Worm (Caenorhabditis elegans) whole organism, mixed stage, embryonic: ENCODE measurements around the gene mbl-1.

Experiments used
- blmp-1 ChIP-seq: fragments of 150-350 bp; optimal IDR thresholded peaks from 2 replicates; lab custom pipeline; 2014; ENCODE audit warnings: missing biosample characterization, missing genetic modification characterization
- ceh-43 ChIP-seq: fragments of 200-800 bp; sonication (Bioruptor generic); optimal IDR thresholded peaks from 2 replicates; lab custom pipeline; 2018; ENCODE audit warnings: mild to moderate bottlenecking, missing genetic modification characterization, moderate library complexity, missing compliant biosample characterization
- drap-1 ChIP-seq: fragments of 200-800 bp; sonication (Bioruptor generic); optimal IDR thresholded peaks from 3 replicates; lab custom pipeline; 2018; ENCODE audit warnings: mild to moderate bottlenecking, missing genetic modification characterization, missing compliant biosample characterization
- elt-1 ChIP-seq: sonication (generic microtip); optimal IDR thresholded peaks from 2 replicates; lab custom pipeline; 2017; ENCODE audit warnings: missing genetic modification characterization, mild to moderate bottlenecking, missing compliant biosample characterization, antibody characterized with exemption, moderate library complexity, borderline replicate concordance; ENCODE audit not compliant: insufficient read depth
- lin-13 ChIP-seq: fragments of 150-350 bp; optimal IDR thresholded peaks from 2 replicates; lab custom pipeline; 2014; ENCODE audit warnings: missing biosample characterization, missing genetic modification characterization
- lsy-2 ChIP-seq: fragments of 150-350 bp; optimal IDR thresholded peaks from 2 replicates; lab custom pipeline; 2014; ENCODE audit warnings: missing biosample characterization, missing genetic modification characterization
- nhr-12 ChIP-seq: fragments of 150-350 bp; optimal IDR thresholded peaks from 2 replicates; lab custom pipeline; 2014; ENCODE audit warnings: missing biosample characterization, missing genetic modification characterization
- nhr-2 ChIP-seq: fragments of 150-350 bp; optimal IDR thresholded peaks from 2 replicates; lab custom pipeline; 2014; ENCODE audit warnings: missing biosample characterization, missing genetic modification characterization
- nhr-28 ChIP-seq: fragments of 150-350 bp; optimal IDR thresholded peaks from 2 replicates; lab custom pipeline; 2014; ENCODE audit warnings: missing biosample characterization, missing genetic modification characterization
- nhr-76 ChIP-seq: sonication (generic microtip); optimal IDR thresholded peaks from 2 replicates; lab custom pipeline; 2017; ENCODE audit warnings: missing biosample characterization, missing genetic modification characterization
- snpc-4 ChIP-seq: fragments of 150-350 bp; optimal IDR thresholded peaks from 2 replicates; lab custom pipeline; 2014; ENCODE audit warnings: missing biosample characterization, missing genetic modification characterization
- unc-39 ChIP-seq: fragments of 150-350 bp; optimal IDR thresholded peaks from 2 replicates; lab custom pipeline; 2014; ENCODE audit warnings: missing biosample characterization, missing genetic modification characterization
- unc-62 ChIP-seq: fragments of 150-350 bp; optimal IDR thresholded peaks from 2 replicates; lab custom pipeline; 2014; ENCODE audit warnings: missing biosample characterization, missing genetic modification reagents, missing genetic modification characterization
- ztf-11 ChIP-seq: fragments of 150-350 bp; optimal IDR thresholded peaks from 2 replicates; lab custom pipeline; 2014; ENCODE audit warnings: missing biosample characterization, missing genetic modification characterization

DNA sequence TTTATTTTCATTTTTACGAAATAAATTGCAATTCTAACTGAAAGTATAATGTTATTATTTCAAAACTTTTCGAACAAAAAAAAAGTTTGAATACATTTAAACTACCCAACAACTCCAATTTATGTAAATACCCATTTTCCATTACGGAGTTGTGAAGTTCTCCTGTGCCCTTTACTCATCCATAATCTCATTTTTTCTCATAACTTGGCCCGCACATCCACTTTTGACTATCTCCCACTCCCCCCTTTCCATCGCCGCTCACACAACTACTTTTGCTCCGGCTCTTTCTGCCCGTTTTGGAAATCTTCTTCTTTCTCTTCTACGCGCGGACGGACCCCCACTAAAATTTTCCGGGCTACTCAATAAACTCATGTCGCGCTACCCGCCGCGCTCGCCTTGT is 15.8 kb upstream of the mbl-1 start:
- TF ChIP-seq blmp-1 (tag; lab: Kevin White, UChicago) = no peak
- TF ChIP-seq nhr-28 (tag; lab: Kevin White, UChicago) = no peak
- TF ChIP-seq elt-1 (tag; lab: Kevin White, UChicago) = no peak
- TF ChIP-seq ceh-43 (GFP tag; lab: Kevin White, UChicago) = no peak
- no peak for TF ChIP-seq unc-62
- no peak for TF ChIP-seq snpc-4 (tag; lab: Kevin White, UChicago)
- no peak for TF ChIP-seq lsy-2
- TF ChIP-seq nhr-76 (tag; lab: Kevin White, UChicago) = no peak
- no peak for TF ChIP-seq nhr-12 (tag; lab: Kevin White, UChicago)
- TF ChIP-seq unc-39 (tag; lab: Kevin White, UChicago) = no peak
- TF ChIP-seq lin-13 (tag; lab: Kevin White, UChicago) = no peak
- no peak for TF ChIP-seq ztf-11 (tag; lab: Kevin White, UChicago)
- no peak for TF ChIP-seq drap-1 (GFP tag; lab: Kevin White, UChicago)
- TF ChIP-seq nhr-2 (tag; lab: Kevin White, UChicago) = no peak
